Worm (Caenorhabditis elegans): ENCODE measurements around the gene C34H4.1.

Gene C34H4.1

ce11 chrIV:1605276-1605762 lies 49.9 kb downstream of the C34H4.1 start, which contains the start of gene Y41D4B.11:
Y41D4B.11 (plus strand) TSS chrIV:1605712.
- no peak for TF ChIP-seq unc-130 (tag; optimal IDR thresholded peaks at IDR 0.05)
- TF ChIP-seq sox-4 (tag; optimal IDR thresholded peaks at IDR 0.05) = no peak
- TF ChIP-seq blmp-1 (tag; optimal IDR thresholded peaks at IDR 0.05) = no peak
- no peak for TF ChIP-seq efl-3 (GFP tag; optimal IDR thresholded peaks at IDR 0.05)

All from whole organism, L1 larva.